Fruit fly (Drosophila melanogaster): Measurements from ENCODE around the gene hng3.
A peak's percentile ranks its signal among the peaks of the same experiment; 100 is the strongest.

The hng3 gene

dm6 chr3L:749199-749538, 6.1 kb downstream of the hng3 start, which contains the start of gene emc (continued):
- TF ChIP-seq Usf (GFP tag; optimal IDR thresholded peaks at IDR 0.05) (no peak), CG15269 (tag; optimal IDR thresholded peaks at IDR 0.05) (peak; percentile 48), inv (GFP tag; IDR thresholded peaks at IDR 0.05; ENCODE audit: partially characterized antibody) (peak; percentile 25; the same call in 1 of the 2 replicates), cas (GFP tag; IDR thresholded peaks at IDR 0.05) (no peak), Hsf (GFP tag; optimal IDR thresholded peaks at IDR 0.05) (peak; percentile 14), Dp (GFP tag; optimal IDR thresholded peaks at IDR 0.05) (no peak), CHES-1-like (GFP tag; optimal IDR thresholded peaks at IDR 0.05) (no peak), chm (GFP tag; IDR thresholded peaks at IDR 0.05) (peak; percentile 99), CG14050 (GFP tag; IDR thresholded peaks at IDR 0.05) (peak; percentile 24; the same call in 1 of the 3 replicates), Sry-β (GFP tag; optimal IDR thresholded peaks at IDR 0.05) (peak; percentile 14), CG30431 (GFP tag; optimal IDR thresholded peaks at IDR 0.05) (no peak), CG16813 (GFP tag; IDR thresholded peaks at IDR 0.05; ENCODE audit: partially characterized antibody) (no peak; the same call in 2 of the 3 replicates), CG12236 (GFP tag; optimal IDR thresholded peaks at IDR 0.05) (no peak), CG12769 (tag; optimal IDR thresholded peaks at IDR 0.05) (peak; percentile 73), zf30C (GFP tag; optimal IDR thresholded peaks at IDR 0.05) (peak; percentile 73), CG17612 (GFP tag; IDR thresholded peaks at IDR 0.05) (no peak), tgo (GFP tag; IDR thresholded peaks at IDR 0.05) (no peak), CG7271 (tag; optimal IDR thresholded peaks at IDR 0.05) (peak; percentile 23), hb (GFP tag; IDR thresholded peaks at IDR 0.05; ENCODE audit: partially characterized antibody) (no peak), Bgb (GFP tag; IDR thresholded peaks at IDR 0.05; ENCODE audit: partially characterized antibody) (peak; percentile 67), vvl (GFP tag; IDR thresholded peaks at IDR 0.05) (peak; percentile 84), slou (GFP tag; optimal IDR thresholded peaks at IDR 0.05) (no peak), Atf6 (GFP tag; IDR thresholded peaks at IDR 0.05) (peak; percentile 63), Asciz (GFP tag; optimal IDR thresholded peaks at IDR 0.05) (peak; percentile 47), fru (optimal IDR thresholded peaks at IDR 0.05) (no peak), CG13424 (tag; optimal IDR thresholded peaks at IDR 0.05) (peak; percentile 3), crol (GFP tag; IDR thresholded peaks at IDR 0.05) (peak; percentile 37; the same call in 1 of the 2 replicates), Mrtf (GFP tag; IDR thresholded peaks at IDR 0.05) (no peak), CG34224 (GFP tag; IDR thresholded peaks at IDR 0.05; ENCODE audit: partially characterized antibody) (peak; percentile 48), Doc3 (GFP tag; IDR thresholded peaks at IDR 0.05; ENCODE audit: partially characterized antibody) (no peak), CG5953 (GFP tag; IDR thresholded peaks at IDR 0.05) (peak; percentile 53; the same call in 1 of the 2 replicates), dm (GFP tag; optimal IDR thresholded peaks at IDR 0.05) (no peak), CG8281 (tag; optimal IDR thresholded peaks at IDR 0.05) (no peak), ci (GFP tag; IDR thresholded peaks at IDR 0.05) (peak; percentile 89), Rx (GFP tag; IDR thresholded peaks at IDR 0.05) (no peak), Nf-YA (GFP tag; IDR thresholded peaks at IDR 0.05) (peak; percentile 62; the same call in 1 of the 2 replicates), Lpt (GFP tag; optimal IDR thresholded peaks at IDR 0.05) (no peak), CG17829 (tag; optimal IDR thresholded peaks at IDR 0.05) (peak; percentile 73), sna (GFP tag; IDR thresholded peaks at IDR 0.05; ENCODE audit: partially characterized antibody) (no peak), Ravus (GFP tag; IDR thresholded peaks at IDR 0.05) (no peak), gce (GFP tag; IDR thresholded peaks at IDR 0.05) (peak; percentile 72; the same call in 1 of the 3 replicates), CG1792 (GFP tag; optimal IDR thresholded peaks at IDR 0.05) (no peak), otp (GFP tag; IDR thresholded peaks at IDR 0.05) (peak; percentile 78; the same call in 2 of the 3 replicates), Nf-YC (tag; optimal IDR thresholded peaks at IDR 0.05) (peak; percentile 95), Camta (GFP tag; optimal IDR thresholded peaks at IDR 0.05) (no peak), CG15479 (GFP tag; optimal IDR thresholded peaks at IDR 0.05) (peak; percentile 28), Ets65A (GFP tag) (no peak), CrebB (tag; optimal IDR thresholded peaks at IDR 0.05) (peak; percentile 47), Vsx1 (GFP tag; optimal IDR thresholded peaks at IDR 0.05) (peak; percentile 68), bsh (GFP tag; optimal IDR thresholded peaks at IDR 0.05) (peak; percentile 30 to 40), wek (GFP tag; optimal IDR thresholded peaks at IDR 0.05) (peak; percentile 81)

Data from whole organism, embryonic.